Worm (Caenorhabditis elegans) whole organism, young adult: ENCODE data around the gene lem-2.

Source experiments
- B0035.1 ChIP-seq: sonication (generic microtip); optimal IDR thresholded peaks from 2 replicates; lab custom pipeline; 2016; ENCODE audit warnings: missing genetic modification characterization, mild to moderate bottlenecking, missing compliant biosample characterization, missing genotype, missing genetic modification reagents
- B0261.1 ChIP-seq: sonication (generic microtip); optimal IDR thresholded peaks from 2 replicates; lab custom pipeline; 2016; ENCODE audit warnings: mild to moderate bottlenecking, missing genetic modification characterization, moderate library complexity, missing compliant biosample characterization
- B0336.3 ChIP-seq: fragments of 200-800 bp; sonication (Bioruptor generic); IDR thresholded peaks from 2 replicates; pipeline ENCODE4 v1.3.6; 2022; ENCODE audit warnings: missing genetic modification characterization, missing compliant biosample characterization
- F23B12.7 ChIP-seq: sonication (generic microtip); optimal IDR thresholded peaks from 2 replicates; lab custom pipeline; 2017; ENCODE audit warnings: missing genetic modification characterization, mild to moderate bottlenecking, missing compliant biosample characterization, antibody characterized with exemption, moderate library complexity; ENCODE audit not compliant: insufficient read depth
- F33H1.4 ChIP-seq: fragments of 200-800 bp; sonication (Bioruptor generic); IDR thresholded peaks from 2 replicates; pipeline ENCODE4 v1.3.6; 2022; ENCODE audit warnings: missing genetic modification reagents, missing genetic modification characterization, missing compliant biosample characterization
- F37B4.10 ChIP-seq: fragments of 200-800 bp; sonication (Bioruptor generic); IDR thresholded peaks from 2 replicates; pipeline ENCODE4 v1.3.6; 2022; ENCODE audit warnings: missing genetic modification characterization, missing compliant biosample characterization
- F57A8.1 ChIP-seq: fragments of 200-800 bp; sonication (Bioruptor generic); optimal IDR thresholded peaks from 2 replicates; lab custom pipeline; 2018; ENCODE audit warnings: mild to moderate bottlenecking, missing genetic modification characterization, moderate library complexity, missing compliant biosample characterization
- T07F8.4 ChIP-seq: sonication (generic microtip); optimal IDR thresholded peaks from 2 replicates; lab custom pipeline; 2016; ENCODE audit warnings: mild to moderate bottlenecking, missing genetic modification characterization, moderate library complexity, missing compliant biosample characterization
- Y56A3A.18 ChIP-seq: fragments of 200-800 bp; sonication (Bioruptor generic); IDR thresholded peaks from 2 replicates; pipeline ENCODE4 v1.3.6; 2022; ENCODE audit warnings: missing genetic modification reagents, missing genetic modification characterization, missing compliant biosample characterization
- ama-1 ChIP-seq, 3 experiments: fragments of 150-350 bp in 1 of 3; sonication (generic microtip) in 2 of 3; optimal IDR thresholded peaks; 2 replicates each; lab custom pipeline; 2014 to 2018; ENCODE audit warnings: missing biosample characterization in 2 of 3, missing genetic modification characterization in 2 of 3, missing genetic modification reagents in 2 of 3
- aptf-3 ChIP-seq: fragments of 200-800 bp; sonication (Bioruptor generic); IDR thresholded peaks from 2 replicates; pipeline ENCODE4 v1.3.6; 2022; ENCODE audit warnings: missing genetic modification characterization, missing compliant biosample characterization
- athp-1 ChIP-seq: sonication (generic microtip); optimal IDR thresholded peaks from 2 replicates; lab custom pipeline; 2017; ENCODE audit warnings: mild to moderate bottlenecking, missing genetic modification characterization, missing compliant biosample characterization
- bed-1 ChIP-seq: fragments of 200-800 bp; sonication (Bioruptor generic); IDR thresholded peaks from 2 replicates; pipeline ENCODE4 v1.3.6; 2022; ENCODE audit warnings: missing genetic modification reagents, missing genetic modification characterization, missing compliant biosample characterization
- ceh-91 ChIP-seq: fragments of 200-800 bp; sonication (Bioruptor generic); IDR thresholded peaks from 2 replicates; pipeline ENCODE4 v1.3.6; 2022; ENCODE audit warnings: missing genetic modification reagents, missing genetic modification characterization, missing compliant biosample characterization
- die-1 ChIP-seq: sonication (generic microtip); optimal IDR thresholded peaks from 2 replicates; lab custom pipeline; 2016; ENCODE audit warnings: missing genotype, mild to moderate bottlenecking, missing genetic modification characterization, missing compliant biosample characterization
- dpl-1 ChIP-seq: fragments of 150-350 bp; optimal IDR thresholded peaks from 2 replicates; lab custom pipeline; 2014; ENCODE audit warnings: missing biosample characterization, missing genetic modification reagents, missing genetic modification characterization
- ekl-4 ChIP-seq: fragments of 200-800 bp; sonication (Bioruptor generic); IDR thresholded peaks from 2 replicates; pipeline ENCODE4 v1.3.6; 2022; ENCODE audit warnings: missing genetic modification reagents, missing genetic modification characterization, missing compliant biosample characterization
- let-607 ChIP-seq, 2 experiments: fragments of 200-800 bp in 1 of 2; sonication (Bioruptor generic) in 1 of 2; sonication (generic microtip) in 1 of 2; optimal IDR thresholded peaks; 2 replicates each; lab custom pipeline; 2016 to 2018; ENCODE audit warnings: mild to moderate bottlenecking in 2 of 2, missing compliant biosample characterization in 2 of 2, missing genetic modification characterization in 2 of 2, moderate library complexity in 2 of 2, missing genotype in 1 of 2
- lin-35 ChIP-seq, 3 experiments: fragments of 150-350 bp in 2 of 3; sonication (generic microtip) in 1 of 3; optimal IDR thresholded peaks; 2 replicates each; lab custom pipeline; 2014 to 2018; ENCODE audit warnings: missing biosample characterization in 3 of 3, missing genetic modification characterization in 3 of 3, missing genetic modification reagents in 3 of 3
- lin-40 ChIP-seq: sonication (generic microtip); optimal IDR thresholded peaks from 2 replicates; lab custom pipeline; 2016; ENCODE audit warnings: missing genetic modification characterization, mild to moderate bottlenecking, missing compliant biosample characterization, missing genotype, missing genetic modification reagents
- lin-54 ChIP-seq: fragments of 200-800 bp; sonication (Bioruptor generic); optimal IDR thresholded peaks from 2 replicates; lab custom pipeline; 2018; ENCODE audit warnings: mild to moderate bottlenecking, missing genetic modification characterization, missing compliant biosample characterization
- lir-1 ChIP-seq: fragments of 200-800 bp; sonication (Bioruptor generic); conservative IDR thresholded peaks from 2 replicates; pipeline ENCODE4 v1.3.6; 2022; ENCODE audit warnings: missing genetic modification reagents, missing genetic modification characterization, missing compliant biosample characterization
- lsl-1 ChIP-seq: fragments of 200-800 bp; sonication (Bioruptor generic); optimal IDR thresholded peaks from 2 replicates; lab custom pipeline; 2018; ENCODE audit warnings: mild to moderate bottlenecking, missing genetic modification characterization, moderate library complexity, missing compliant biosample characterization
- lsy-27 ChIP-seq: sonication (generic microtip); optimal IDR thresholded peaks from 2 replicates; lab custom pipeline; 2017; ENCODE audit warnings: missing genetic modification characterization, mild to moderate bottlenecking, missing compliant biosample characterization, antibody characterized with exemption, missing genotype, borderline replicate concordance; ENCODE audit not compliant: insufficient read depth
- mxl-1 ChIP-seq: sonication (generic microtip); optimal IDR thresholded peaks from 2 replicates; lab custom pipeline; 2016; ENCODE audit warnings: missing genetic modification characterization, missing compliant biosample characterization
- pha-4 ChIP-seq: fragments of 150-350 bp; sonication (generic microtip); optimal IDR thresholded peaks from 2 replicates; lab custom pipeline; 2014; ENCODE audit warnings: missing biosample characterization, missing genetic modification reagents, missing genetic modification characterization
- rec-8 ChIP-seq, 2 experiments: sonication (generic microtip); optimal IDR thresholded peaks; 2 replicates each; lab custom pipeline; 2016; ENCODE audit warnings: mild to moderate bottlenecking in 2 of 2, missing genetic modification characterization in 2 of 2, missing genetic modification reagents in 2 of 2, missing genotype in 2 of 2, missing biosample characterization in 1 of 2, missing compliant biosample characterization in 1 of 2, moderate library complexity in 1 of 2
- snpc-4 ChIP-seq, 5 experiments: fragments of 150-350 bp in 1 of 5; sonication (generic microtip) in 4 of 5; optimal IDR thresholded peaks; 2 replicates each; lab custom pipeline; 2014 to 2018; ENCODE audit warnings: missing genetic modification characterization in 5 of 5, missing biosample characterization in 3 of 5, antibody characterized with exemption in 2 of 5, mild to moderate bottlenecking in 2 of 5, missing compliant biosample characterization in 2 of 5, missing genotype in 2 of 5, moderate library complexity in 2 of 5, missing genetic modification reagents in 1 of 5
- somi-1 ChIP-seq: fragments of 200-800 bp; sonication (Bioruptor generic); optimal IDR thresholded peaks from 2 replicates; lab custom pipeline; 2018; ENCODE audit warnings: mild to moderate bottlenecking, missing genetic modification characterization, missing compliant biosample characterization
- tbp1 ChIP-seq: fragments of 200-800 bp; sonication (Bioruptor generic); optimal IDR thresholded peaks from 2 replicates; lab custom pipeline; 2018; ENCODE audit warnings: mild to moderate bottlenecking, missing genetic modification characterization, missing compliant biosample characterization
- unc-130 ChIP-seq: sonication (generic microtip); optimal IDR thresholded peaks from 2 replicates; lab custom pipeline; 2016; ENCODE audit warnings: missing genetic modification reagents, missing genetic modification characterization, missing compliant biosample characterization
- unc-62 ChIP-seq: fragments of 150-350 bp; optimal IDR thresholded peaks from 2 replicates; lab custom pipeline; 2014; ENCODE audit warnings: missing biosample characterization, missing genetic modification reagents, missing genetic modification characterization
- zfh-2 ChIP-seq: fragments of 200-800 bp; sonication (Bioruptor generic); conservative IDR thresholded peaks from 2 replicates; pipeline ENCODE4 v1.3.6; 2022; ENCODE audit warnings: missing genetic modification reagents, missing genetic modification characterization, missing compliant biosample characterization
- ztf-22 ChIP-seq: fragments of 200-800 bp; sonication (Bioruptor generic); optimal IDR thresholded peaks from 2 replicates; lab custom pipeline; 2018; ENCODE audit warnings: mild to moderate bottlenecking, missing genetic modification characterization, moderate library complexity, missing compliant biosample characterization
- ztf-25 ChIP-seq: fragments of 200-800 bp; sonication (Bioruptor generic); IDR thresholded peaks from 2 replicates; pipeline ENCODE4 v1.3.6; 2022; ENCODE audit warnings: missing genetic modification reagents, missing genetic modification characterization, missing compliant biosample characterization
- ztf-28 ChIP-seq: fragments of 200-800 bp; sonication (Bioruptor generic); IDR thresholded peaks from 2 replicates; pipeline ENCODE4 v1.3.6; 2022; ENCODE audit warnings: missing genetic modification reagents, missing genetic modification characterization, missing compliant biosample characterization
- ztf-3 ChIP-seq: fragments of 200-800 bp; sonication (Bioruptor generic); optimal IDR thresholded peaks from 2 replicates; lab custom pipeline; 2018; ENCODE audit warnings: mild to moderate bottlenecking, missing genetic modification characterization, missing compliant biosample characterization

The lem-2 gene

DNA sequence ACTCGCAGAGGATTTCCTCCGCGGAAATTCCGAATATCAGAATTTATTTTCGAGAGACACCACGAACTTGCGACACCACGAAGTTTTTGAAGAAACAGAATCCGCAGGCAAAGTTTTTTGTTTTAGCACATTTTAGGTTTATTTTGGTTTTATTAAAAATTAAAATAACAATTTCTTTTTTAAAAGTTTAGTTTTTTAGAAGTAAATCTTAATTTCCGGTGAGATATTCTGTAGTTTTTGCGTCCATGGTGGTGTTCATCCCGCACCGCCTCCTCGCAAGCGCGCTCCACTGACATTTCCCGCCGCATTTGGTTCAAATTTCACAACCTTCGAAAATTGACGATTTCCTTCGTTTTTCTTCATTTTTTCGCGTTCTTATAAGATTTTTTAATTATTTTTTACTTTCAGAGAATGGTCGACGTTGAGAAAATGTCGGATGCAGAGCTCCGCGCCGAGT, at the start of gene lem-2 (continued):
- TF ChIP-seq let-607 (tag; optimal IDR thresholded peaks at IDR 0.05; lab: Kevin White, UChicago) (peak in 1 of 2 experiments; percentile 29), F57A8.1 (GFP tag; lab: Kevin White, UChicago) (no peak), ceh-91 (GFP tag; lab: Robert Waterston, UW) (peak; percentile 65), pha-4 (tag; lab: Kevin White, UChicago) (no peak), B0035.1 (peak; percentile 12), bed-1 (GFP tag; lab: Robert Waterston, UW) (no peak), lir-1 (GFP tag; lab: Robert Waterston, UW) (0 out of 2 replicates have a peak, but pooled peaks have one; percentile 37), athp-1 (tag; lab: Kevin White, UChicago) (peak; percentile 40), ztf-25 (no peak), aptf-3 (no peak), tbp1 (GFP tag; lab: Kevin White, UChicago) (peak; percentile 56), F23B12.7 (tag; lab: Kevin White, UChicago) (no peak), B0261.1 (peak; percentile 15), lsy-27 (tag; lab: Kevin White, UChicago) (no peak), mxl-1 (no peak), zfh-2 (no peak), rec-8 (tag; optimal IDR thresholded peaks at IDR 0.05; lab: Kevin White, UChicago) (peak in 1 of 2 experiments; percentile 51), ama-1 (optimal IDR thresholded peaks at IDR 0.05; lab: Kevin White, UChicago) (no peak), ama-1 (GFP tag; optimal IDR thresholded peaks at IDR 0.05; lab: Kevin White, UChicago) (no peak), dpl-1 (GFP tag; lab: Kevin White, UChicago) (peak; percentile 49), lin-35 (GFP tag; optimal IDR thresholded peaks at IDR 0.05; lab: Kevin White, UChicago) (peak in 1 of 3 experiments; percentile 57), unc-130 (GFP tag; lab: Kevin White, UChicago) (peak; percentile 80), die-1 (no peak), F33H1.4 (GFP tag; lab: Robert Waterston, UW) (peak; percentile 38; the same call in 1 of the 2 replicates), ztf-28 (peak; percentile 84), ztf-22 (no peak), lin-40 (tag; lab: Kevin White, UChicago) (peak; percentile 59), ekl-4 (GFP tag; lab: Robert Waterston, UW) (0 out of 2 replicates have a peak, but pooled peaks have one; percentile 12), lin-54 (GFP tag; lab: Kevin White, UChicago) (peak; percentile 78), unc-62 (GFP tag; lab: Kevin White, UChicago) (no peak), Y56A3A.18 (no peak), B0336.3 (GFP tag; lab: Robert Waterston, UW) (no peak), snpc-4 (GFP tag; optimal IDR thresholded peaks at IDR 0.05; lab: Kevin White, UChicago) (no peak), snpc-4 (tag; optimal IDR thresholded peaks at IDR 0.05; lab: Kevin White, UChicago) (peak; percentile 9 to 60 (median 32)), ztf-3 (no peak), T07F8.4 (tag; lab: Kevin White, UChicago) (peak; percentile 15), lsl-1 (GFP tag; lab: Kevin White, UChicago) (peak; percentile 63)

DNA sequence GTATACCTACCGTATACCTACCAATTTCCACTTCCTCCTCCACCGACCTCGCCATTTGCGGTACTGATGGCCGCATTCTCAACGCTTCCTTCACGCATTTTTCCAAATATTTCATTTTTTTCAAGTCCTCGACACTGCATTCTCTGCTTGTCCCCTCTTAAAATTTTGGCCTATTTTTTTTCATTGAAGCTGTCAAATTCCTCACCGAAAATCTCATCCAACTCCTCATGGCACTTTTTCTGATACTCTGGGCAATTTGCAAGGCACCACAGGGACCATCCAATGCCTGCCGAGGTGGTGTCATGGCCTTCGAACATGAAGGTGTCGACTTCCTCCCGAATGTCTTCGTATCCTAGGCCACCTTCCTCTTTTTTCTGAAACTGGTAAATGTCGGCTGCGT, 48.6 kb upstream of the lem-2 start:
- TF ChIP-seq F37B4.10 = 0 out of 2 replicates have a peak, but pooled peaks have one; percentile 48
- no peak for TF ChIP-seq somi-1 (GFP tag; lab: Kevin White, UChicago)
